Worm (Caenorhabditis elegans): ENCODE data around the gene nhr-214.

The nhr-214 gene

ce11 chrX:12701963-12702362 is at the start of gene nhr-214:
Gene nhr-214, minus strand, starts transcription at chrX:12702063.
- TF ChIP-seq ctbp-1 (GFP tag; IDR thresholded peaks at IDR 0.05) (no peak), ceh-28 (tag; optimal IDR thresholded peaks at IDR 0.05) (no peak), set-16 (GFP tag; IDR thresholded peaks at IDR 0.05) (no peak), T26A8.4 (GFP tag; IDR thresholded peaks at IDR 0.05) (no peak), nhr-41 (GFP tag; IDR thresholded peaks at IDR 0.05) (no peak), ceh-62 (tag; optimal IDR thresholded peaks at IDR 0.05) (no peak)

ce11 chrX:12750805-12751204 is 48.9 kb upstream of the nhr-214 start:
- TF ChIP-seq nhr-25 (tag; optimal IDR thresholded peaks at IDR 0.05; ENCODE audit: borderline replicate concordance, insufficient read depth) = no peak
- TF ChIP-seq nhr-28 (tag; optimal IDR thresholded peaks at IDR 0.05) = peak; percentile 27

ce11 chrX:12749530-12750240 is 47.8 kb upstream of the nhr-214 start, which contains the start of gene pgp-14:
Gene pgp-14, minus strand, starts transcription at chrX:12749580.
- TF ChIP-seq egl-43 (GFP tag; IDR thresholded peaks at IDR 0.05) (0 out of 2 replicates have a peak, but pooled peaks have one; percentile 27), daf-16 (GFP tag; optimal IDR thresholded peaks at IDR 0.05) (no peak), daf-16 (tag; optimal IDR thresholded peaks at IDR 0.05) (no peak), ZK337.2 (GFP tag; IDR thresholded peaks at IDR 0.05) (no peak), nhr-48 (tag; optimal IDR thresholded peaks at IDR 0.05) (no peak)

- TF ChIP-seq nhr-102 (tag; optimal IDR thresholded peaks at IDR 0.05) (no peak), mep-1 (tag; optimal IDR thresholded peaks at IDR 0.05) (no peak), madf-5 (GFP tag; IDR thresholded peaks at IDR 0.05) (no peak), aha-1 (tag) (peak; percentile 12), ztf-7 (tag; optimal IDR thresholded peaks at IDR 0.05) (no peak), dmd-6 (GFP tag; IDR thresholded peaks at IDR 0.05) (0 out of 2 replicates have a peak, but pooled peaks have one; percentile 27), nhr-28 (tag; optimal IDR thresholded peaks at IDR 0.05) (peak; percentile 31)
Observed at ce11 chrX:12738454-12738853, 36.6 kb upstream of the nhr-214 start, which contains the start of gene pgp-13. Gene pgp-13, plus strand, starts transcription at chrX:12738754.

DNA sequence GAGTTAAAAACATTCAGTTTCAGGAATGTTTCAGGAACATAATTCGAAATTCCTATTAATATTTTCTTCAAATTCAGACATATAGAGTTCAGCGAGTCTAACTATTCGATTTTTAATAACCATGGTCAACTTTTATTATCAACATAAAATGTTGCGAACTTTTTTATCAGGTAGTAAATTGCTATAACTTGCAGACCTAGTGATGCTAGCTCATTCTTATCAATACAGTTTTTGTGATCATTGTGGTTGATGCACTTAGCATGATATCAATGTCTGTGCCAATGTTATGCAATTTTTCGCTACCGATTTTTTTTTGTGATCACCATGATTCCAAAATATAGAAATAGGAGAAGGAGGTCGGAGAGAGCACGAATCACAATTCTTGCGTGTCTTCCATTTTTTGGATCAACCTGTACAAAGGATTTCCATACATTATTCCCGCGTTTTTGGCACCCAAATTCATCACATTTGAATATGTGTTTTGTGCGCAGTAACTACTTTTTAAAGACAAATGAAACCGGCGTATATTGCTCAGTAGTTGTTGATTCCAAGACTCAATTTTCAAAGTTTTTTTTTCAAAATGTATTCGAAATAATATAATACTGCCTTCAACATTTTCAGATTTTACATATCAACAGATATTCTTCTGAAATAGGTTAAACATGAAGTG is 29.5 kb upstream of the nhr-214 start, which contains the start of gene pgp-12:
Gene pgp-12 (plus strand): TSS at position 620 of the 670 bp plus-strand sequence.
- TF ChIP-seq nhr-48 (tag; optimal IDR thresholded peaks at IDR 0.05) = no peak
- TF ChIP-seq madf-5 (GFP tag; IDR thresholded peaks at IDR 0.05) = no peak
- peak; percentile 41 for TF ChIP-seq nhr-28 (tag; optimal IDR thresholded peaks at IDR 0.05)
- peak; percentile 65 for TF ChIP-seq php-3 (GFP tag; IDR thresholded peaks at IDR 0.05)
- no peak for TF ChIP-seq nhr-25 (tag; optimal IDR thresholded peaks at IDR 0.05; ENCODE audit: borderline replicate concordance, insufficient read depth)
- TF ChIP-seq lim-7 (GFP tag; IDR thresholded peaks at IDR 0.05) = no peak
- no peak for TF ChIP-seq daf-16 (GFP tag; optimal IDR thresholded peaks at IDR 0.05)
- TF ChIP-seq daf-16 (tag; optimal IDR thresholded peaks at IDR 0.05) = no peak
- TF ChIP-seq dmd-6 (GFP tag; IDR thresholded peaks at IDR 0.05) = peak; percentile 47

ce11 chrX:12730075-12730474 is 28.2 kb upstream of the nhr-214 start:
- TF ChIP-seq duxl-1 (tag; optimal IDR thresholded peaks at IDR 0.05; ENCODE audit: poor library complexity) = peak; percentile 27
- TF ChIP-seq mdl-1 (tag; optimal IDR thresholded peaks at IDR 0.05) = no peak
- TF ChIP-seq ceh-28 (tag; optimal IDR thresholded peaks at IDR 0.05) = no peak
- TF ChIP-seq lin-1 (GFP tag; IDR thresholded peaks at IDR 0.05) = no peak
- no peak for TF ChIP-seq madf-9 (GFP tag; conservative IDR thresholded peaks at IDR 0.05)
- no peak for TF ChIP-seq daf-12 (tag; optimal IDR thresholded peaks at IDR 0.05)
- no peak for TF ChIP-seq nhr-77 (tag; optimal IDR thresholded peaks at IDR 0.05)
- no peak for TF ChIP-seq ceh-44 (GFP tag; IDR thresholded peaks at IDR 0.05)

Measured in whole organism, L4 larva.